Worm (Caenorhabditis elegans): ENCODE results near the gene hrpa-1.

The hrpa-1 gene

DNA sequence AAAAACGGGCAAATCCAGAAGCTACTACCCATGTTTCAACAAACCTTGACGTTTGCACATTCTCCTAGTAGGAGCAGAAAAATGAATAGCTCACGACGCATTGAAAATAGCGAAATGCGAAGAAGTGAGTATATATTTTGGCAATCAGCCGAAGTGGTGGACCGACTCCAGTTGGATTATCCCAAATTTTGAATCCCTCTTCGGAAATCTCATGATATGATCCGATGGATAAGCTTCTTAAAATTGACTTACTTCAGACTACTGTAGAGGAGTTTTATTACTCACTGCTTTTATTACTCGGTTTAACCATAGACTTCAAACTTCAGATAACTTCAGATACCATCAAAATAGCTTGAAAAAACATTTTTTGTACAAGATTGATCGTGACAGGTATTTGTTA is 49.4 kb downstream of the hrpa-1 start, which contains the start of gene gcy-23:
Gene gcy-23 (minus strand): TSS at position 101 of the 400 bp plus-strand sequence.
- TF ChIP-seq ztf-29 (GFP tag; IDR thresholded peaks at IDR 0.05) (no peak), ztf-23 (GFP tag; IDR thresholded peaks at IDR 0.05) (no peak), ref-1 (GFP tag; conservative IDR thresholded peaks at IDR 0.05) (no peak), flt-1 (GFP tag; IDR thresholded peaks at IDR 0.05) (no peak), tab-1 (GFP tag; IDR thresholded peaks at IDR 0.05) (no peak), med-1 (GFP tag; optimal IDR thresholded peaks at IDR 0.05; ENCODE audit: insufficient read depth) (no peak), T22C8.4 (GFP tag; IDR thresholded peaks at IDR 0.05) (no peak), cog-1 (tag; optimal IDR thresholded peaks at IDR 0.05) (no peak), klf-2 (GFP tag; conservative IDR thresholded peaks at IDR 0.05) (no peak)
